Worm (Caenorhabditis elegans): ENCODE data around the gene Y54G11A.1.
A peak's percentile ranks its signal among the peaks of the same experiment; 100 is the strongest.

DNA sequence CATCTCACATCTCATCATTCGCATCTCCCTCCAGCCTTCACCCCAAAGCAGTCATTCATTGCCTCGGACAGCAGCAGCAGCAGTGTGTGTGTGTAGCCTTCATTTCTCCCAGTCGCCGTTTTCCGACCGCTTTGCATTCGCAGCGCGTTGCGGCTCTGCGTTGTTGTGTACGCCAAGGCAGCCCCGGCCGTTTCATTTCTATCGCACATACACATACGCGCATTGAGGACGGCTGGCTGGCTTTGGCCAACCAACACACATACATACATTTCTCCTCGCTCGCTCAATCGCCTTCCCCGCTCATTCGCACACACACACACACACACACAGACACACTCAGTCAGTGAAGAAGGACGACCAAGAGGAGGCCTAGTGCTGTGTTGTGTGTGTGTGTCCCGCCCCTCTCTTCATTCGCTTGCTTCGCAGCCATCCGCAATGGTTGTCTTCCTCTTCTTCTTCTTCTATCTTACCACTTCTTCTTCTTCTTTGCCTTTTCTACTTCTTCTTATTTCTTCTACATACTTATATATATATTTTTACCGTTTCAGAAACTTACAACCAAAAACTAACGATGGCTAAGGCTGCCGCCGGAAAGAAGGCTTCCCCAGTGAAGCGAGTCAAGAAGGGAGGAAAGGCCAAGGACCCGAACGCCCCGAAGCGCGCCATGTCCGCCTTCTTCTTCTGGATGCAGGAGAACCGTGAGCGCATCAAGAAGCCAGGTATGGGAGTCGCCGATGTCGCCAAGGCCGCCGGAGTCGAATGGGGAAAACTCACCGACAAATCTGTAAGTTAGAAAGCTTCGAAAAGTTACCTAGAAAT lies 18.6 kb downstream of the Y54G11A.1 start, which contains the start of gene hmg-1.1:
- TF ChIP-seq nhr-237 (tag; optimal IDR thresholded peaks at IDR 0.05) (no peak), swsn-7 (tag; optimal IDR thresholded peaks at IDR 0.05) (peak; percentile 77), unc-62 (GFP tag; optimal IDR thresholded peaks at IDR 0.05) (no peak), efl-3 (GFP tag; optimal IDR thresholded peaks at IDR 0.05) (no peak), ztf-11 (tag; optimal IDR thresholded peaks at IDR 0.05) (peak in 1 of 2 experiments; percentile 63), pqm-1 (tag; optimal IDR thresholded peaks at IDR 0.05) (no peak), egl-27 (tag; optimal IDR thresholded peaks at IDR 0.05) (no peak), xbp-1 (tag; optimal IDR thresholded peaks at IDR 0.05) (peak; percentile 57), nhr-77 (tag; optimal IDR thresholded peaks at IDR 0.05) (peak; percentile 89), fkh-10 (GFP tag; optimal IDR thresholded peaks at IDR 0.05) (no peak), snpc-4 (tag; optimal IDR thresholded peaks at IDR 0.05) (peak; percentile 58), skn-1 (tag; optimal IDR thresholded peaks at IDR 0.05) (no peak)
